Worm (Caenorhabditis elegans): ENCODE measurements around the gene F13B12.4.

DNA sequence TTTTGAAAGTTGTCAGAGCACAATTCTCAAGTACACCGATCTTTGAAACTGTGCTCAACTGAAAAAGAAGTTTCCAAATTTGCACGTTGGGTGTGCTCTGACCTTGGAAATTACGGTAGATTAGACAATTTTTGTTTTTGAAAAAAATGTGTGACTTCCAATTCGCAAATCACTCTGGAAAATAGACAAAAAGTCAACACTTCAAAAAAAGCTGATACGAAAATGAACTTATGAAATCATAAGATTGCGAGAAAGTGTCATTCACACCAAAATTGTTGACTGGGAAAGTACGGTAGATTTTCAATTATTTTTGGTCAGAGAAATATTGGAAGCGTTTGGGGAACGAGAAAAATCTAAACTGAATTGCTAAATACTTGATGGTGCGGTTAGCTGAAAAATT lies 17.6 kb upstream of the F13B12.4 start:
- TF ChIP-seq fos-1 (tag; optimal IDR thresholded peaks at IDR 0.05) (no peak), lsy-2 (tag; optimal IDR thresholded peaks at IDR 0.05) (no peak)

Measured in whole organism, L4 larva.